Worm (Caenorhabditis elegans) whole organism, L4 larva: Measurements from ENCODE around the gene C18A3.10.
A peak's percentile ranks its signal among the peaks of the same experiment; 100 is the strongest.

Experiments used
- F10B5.3 ChIP-seq: sonication (generic microtip); optimal IDR thresholded peaks from 2 replicates; lab custom pipeline; 2016; ENCODE audit warnings: mild to moderate bottlenecking, missing genetic modification characterization, missing compliant biosample characterization
- F26F4.8 ChIP-seq: fragments of 200-800 bp; sonication (Bioruptor generic); conservative IDR thresholded peaks from 2 replicates; pipeline ENCODE4 v1.3.6; 2022; ENCODE audit warnings: missing genetic modification characterization, missing compliant biosample characterization
- Y105C5A.15 ChIP-seq: fragments of 200-800 bp; sonication (Bioruptor generic); IDR thresholded peaks from 2 replicates; pipeline ENCODE4 v1.3.6; 2022; ENCODE audit warnings: missing genetic modification characterization, missing compliant biosample characterization
- Y48G9A.11 ChIP-seq: fragments of 200-800 bp; sonication (Bioruptor generic); IDR thresholded peaks from 2 replicates; pipeline ENCODE4 v1.3.6; 2022; ENCODE audit warnings: missing genetic modification reagents, missing genetic modification characterization, missing compliant biosample characterization
- aha-1 ChIP-seq: fragments of 150-350 bp; peaks from one replicate; lab custom pipeline; 2014; ENCODE audit warnings: missing biosample characterization, missing genetic modification characterization
- aly-2 ChIP-seq: sonication (generic microtip); optimal IDR thresholded peaks from 2 replicates; lab custom pipeline; 2018; ENCODE audit warnings: missing biosample characterization, missing genetic modification characterization
- ceh-28 ChIP-seq: fragments of 150-350 bp; optimal IDR thresholded peaks from 2 replicates; lab custom pipeline; 2014; ENCODE audit warnings: missing biosample characterization, missing genetic modification reagents, missing genetic modification characterization
- ceh-32 ChIP-seq: sonication (generic microtip); optimal IDR thresholded peaks from 2 replicates; lab custom pipeline; 2016; ENCODE audit warnings: mild to moderate bottlenecking, missing genetic modification characterization, missing compliant biosample characterization; ENCODE audit not compliant: poor library complexity
- ces-1 ChIP-seq: fragments of 150-350 bp; sonication (generic microtip); optimal IDR thresholded peaks from 4 replicates; lab custom pipeline; 2014; ENCODE audit warnings: missing biosample characterization, missing genetic modification reagents, missing genetic modification characterization
- cey-2 ChIP-seq: sonication (generic microtip); optimal IDR thresholded peaks from 3 replicates; lab custom pipeline; 2017; ENCODE audit warnings: missing genetic modification characterization, mild to moderate bottlenecking, missing compliant biosample characterization, antibody characterized with exemption, borderline replicate concordance; ENCODE audit not compliant: insufficient read depth
- daf-12 ChIP-seq: fragments of 150-350 bp; optimal IDR thresholded peaks from 2 replicates; lab custom pipeline; 2014; ENCODE audit warnings: missing biosample characterization, missing genetic modification reagents, missing genetic modification characterization
- daf-19 ChIP-seq: fragments of 200-800 bp; sonication (Bioruptor generic); conservative IDR thresholded peaks from 2 replicates; pipeline ENCODE4 v1.3.6; 2022; ENCODE audit warnings: missing genetic modification characterization, missing compliant biosample characterization
- daf-8 ChIP-seq: fragments of 200-800 bp; sonication (Bioruptor generic); IDR thresholded peaks from 2 replicates; pipeline ENCODE4 v1.3.6; 2022; ENCODE audit warnings: missing genetic modification characterization, missing compliant biosample characterization
- dpl-1 ChIP-seq: fragments of 150-350 bp; optimal IDR thresholded peaks from 2 replicates; lab custom pipeline; 2014; ENCODE audit warnings: missing biosample characterization, missing genetic modification reagents, missing genetic modification characterization
- duxl-1 ChIP-seq: sonication (generic microtip); optimal IDR thresholded peaks from 2 replicates; lab custom pipeline; 2016; ENCODE audit warnings: mild to moderate bottlenecking, missing genetic modification characterization, moderate library complexity, missing compliant biosample characterization; ENCODE audit not compliant: poor library complexity
- dve-1 ChIP-seq: sonication (generic microtip); optimal IDR thresholded peaks from 2 replicates; lab custom pipeline; 2017; ENCODE audit warnings: antibody characterized with exemption, mild to moderate bottlenecking, missing genetic modification characterization, missing compliant biosample characterization; ENCODE audit not compliant: insufficient read depth
- fkh-10 ChIP-seq: fragments of 150-350 bp; optimal IDR thresholded peaks from 2 replicates; lab custom pipeline; 2014; ENCODE audit warnings: missing biosample characterization, missing genetic modification reagents, missing genetic modification characterization
- hif-1 ChIP-seq, 2 experiments: sonication (generic microtip); optimal IDR thresholded peaks; 2 replicates each; lab custom pipeline; 2016 to 2017; ENCODE audit warnings: missing compliant biosample characterization in 2 of 2, missing genetic modification characterization in 2 of 2, missing genetic modification reagents in 2 of 2, missing genotype in 2 of 2, mild to moderate bottlenecking in 1 of 2
- hlh-11 ChIP-seq: fragments of 200-800 bp; sonication (Bioruptor generic); optimal IDR thresholded peaks from 2 replicates; lab custom pipeline; 2018; ENCODE audit warnings: mild to moderate bottlenecking, missing genetic modification characterization, missing compliant biosample characterization
- hlh-30 ChIP-seq: sonication (generic microtip); optimal IDR thresholded peaks from 2 replicates; lab custom pipeline; 2017; ENCODE audit warnings: antibody characterized with exemption, mild to moderate bottlenecking, missing genetic modification characterization, missing compliant biosample characterization; ENCODE audit not compliant: insufficient read depth
- lin-13 ChIP-seq: fragments of 150-350 bp; optimal IDR thresholded peaks from 2 replicates; lab custom pipeline; 2014; ENCODE audit warnings: missing biosample characterization, missing genetic modification reagents, missing genetic modification characterization
- lin-38 ChIP-seq: fragments of 200-800 bp; sonication (Bioruptor generic); IDR thresholded peaks from 2 replicates; pipeline ENCODE4 v1.3.6; 2022; ENCODE audit warnings: missing genetic modification reagents, missing genetic modification characterization, missing compliant biosample characterization
- lir-3 ChIP-seq: sonication (generic microtip); optimal IDR thresholded peaks from 2 replicates; lab custom pipeline; 2016; ENCODE audit warnings: mild to moderate bottlenecking, missing genetic modification characterization, missing compliant biosample characterization
- lsy-2 ChIP-seq, 2 experiments: fragments of 150-350 bp in 1 of 2; sonication (generic microtip) in 1 of 2; optimal IDR thresholded peaks; 2 replicates each; lab custom pipeline; 2014 to 2017; ENCODE audit warnings: missing biosample characterization in 2 of 2, missing genetic modification characterization in 2 of 2
- madf-5 ChIP-seq, 2 experiments: fragments of 200-800 bp; sonication (Bioruptor generic); IDR thresholded peaks; 2 replicates each; pipeline ENCODE4 v1.3.6; 2022; ENCODE audit warnings: missing compliant biosample characterization in 2 of 2, missing genetic modification characterization in 2 of 2
- mdl-1 ChIP-seq, 2 experiments: fragments of 150-350 bp in 1 of 2; sonication (generic microtip) in 1 of 2; optimal IDR thresholded peaks; 2 replicates each; lab custom pipeline; 2014 to 2017; ENCODE audit warnings: missing biosample characterization in 2 of 2, missing genetic modification characterization in 2 of 2
- mdt-29 ChIP-seq: fragments of 200-800 bp; sonication (Bioruptor generic); IDR thresholded peaks from 2 replicates; pipeline ENCODE4 v1.3.6; 2022; ENCODE audit warnings: missing genetic modification reagents, missing genetic modification characterization, missing compliant biosample characterization
- mes-2 ChIP-seq: sonication (generic microtip); optimal IDR thresholded peaks from 2 replicates; lab custom pipeline; 2016; ENCODE audit warnings: missing genotype, mild to moderate bottlenecking, missing genetic modification characterization, missing compliant biosample characterization; ENCODE audit not compliant: poor library complexity, severe bottlenecking
- mxl-3 ChIP-seq: fragments of 200-800 bp; sonication (Bioruptor generic); optimal IDR thresholded peaks from 2 replicates; lab custom pipeline; 2018; ENCODE audit warnings: mild to moderate bottlenecking, missing genetic modification characterization, missing compliant biosample characterization
- nhr-102 ChIP-seq: sonication (generic microtip); optimal IDR thresholded peaks from 2 replicates; lab custom pipeline; 2016; ENCODE audit warnings: mild to moderate bottlenecking, missing genetic modification characterization, moderate library complexity, missing compliant biosample characterization
- nhr-11 ChIP-seq: fragments of 150-350 bp; optimal IDR thresholded peaks from 2 replicates; lab custom pipeline; 2014; ENCODE audit warnings: missing biosample characterization, missing genetic modification characterization
- nhr-25 ChIP-seq: sonication (generic microtip); optimal IDR thresholded peaks from 2 replicates; lab custom pipeline; 2017; ENCODE audit warnings: missing genetic modification characterization, mild to moderate bottlenecking, missing compliant biosample characterization, antibody characterized with exemption, moderate library complexity, borderline replicate concordance; ENCODE audit not compliant: insufficient read depth
- nhr-42 ChIP-seq: fragments of 200-800 bp; sonication (Bioruptor generic); IDR thresholded peaks from 2 replicates; pipeline ENCODE4 v1.3.6; 2022; ENCODE audit warnings: missing genetic modification characterization, missing compliant biosample characterization
- nhr-48 ChIP-seq: sonication (generic microtip); optimal IDR thresholded peaks from 2 replicates; lab custom pipeline; 2016; ENCODE audit warnings: mild to moderate bottlenecking, missing genetic modification characterization, missing compliant biosample characterization
- nhr-76 ChIP-seq: fragments of 150-350 bp; optimal IDR thresholded peaks from 2 replicates; lab custom pipeline; 2014; ENCODE audit warnings: missing biosample characterization, missing genetic modification characterization
- pqm-1 ChIP-seq: sonication (generic microtip); optimal IDR thresholded peaks from 2 replicates; lab custom pipeline; 2017; ENCODE audit warnings: missing biosample characterization, missing genetic modification characterization
- rbr-2 ChIP-seq: sonication (generic microtip); optimal IDR thresholded peaks from 2 replicates; lab custom pipeline; 2016; ENCODE audit warnings: missing genotype, missing genetic modification characterization, missing compliant biosample characterization
- set-16 ChIP-seq: fragments of 200-800 bp; sonication (Bioruptor generic); IDR thresholded peaks from 2 replicates; pipeline ENCODE4 v1.3.6; 2022; ENCODE audit warnings: missing genetic modification reagents, missing genetic modification characterization, missing compliant biosample characterization
- snpc-1.2 ChIP-seq: fragments of 200-800 bp; sonication (Bioruptor generic); IDR thresholded peaks from 2 replicates; pipeline ENCODE4 v1.3.6; 2022; ENCODE audit warnings: missing genetic modification reagents, missing genetic modification characterization, missing compliant biosample characterization
- spr-1 ChIP-seq: sonication (generic microtip); optimal IDR thresholded peaks from 2 replicates; lab custom pipeline; 2016; ENCODE audit warnings: mild to moderate bottlenecking, missing genetic modification characterization, missing compliant biosample characterization
- unc-130 ChIP-seq: sonication (generic microtip); optimal IDR thresholded peaks from 2 replicates; lab custom pipeline; 2016; ENCODE audit warnings: missing genetic modification reagents, missing genetic modification characterization, missing compliant biosample characterization
- unc-62 ChIP-seq, 3 experiments: fragments of 150-350 bp in 1 of 3; sonication (generic microtip); optimal IDR thresholded peaks in 2 of 3; peaks in 1 of 3; 1 replicate in 1 of 3; 2 replicates in 2 of 3; lab custom pipeline; 2014 to 2017; ENCODE audit warnings: missing biosample characterization in 3 of 3, missing genetic modification characterization in 3 of 3, missing genetic modification reagents in 3 of 3, missing genotype in 1 of 3
- vab-7 ChIP-seq: fragments of 200-800 bp; sonication (Bioruptor generic); IDR thresholded peaks from 2 replicates; pipeline ENCODE4 v1.3.6; 2022; ENCODE audit warnings: missing genetic modification reagents, missing genetic modification characterization, missing compliant biosample characterization
- zag-1 ChIP-seq: fragments of 150-350 bp; optimal IDR thresholded peaks from 2 replicates; lab custom pipeline; 2014; ENCODE audit warnings: missing biosample characterization, missing genetic modification characterization

Gene C18A3.10

DNA sequence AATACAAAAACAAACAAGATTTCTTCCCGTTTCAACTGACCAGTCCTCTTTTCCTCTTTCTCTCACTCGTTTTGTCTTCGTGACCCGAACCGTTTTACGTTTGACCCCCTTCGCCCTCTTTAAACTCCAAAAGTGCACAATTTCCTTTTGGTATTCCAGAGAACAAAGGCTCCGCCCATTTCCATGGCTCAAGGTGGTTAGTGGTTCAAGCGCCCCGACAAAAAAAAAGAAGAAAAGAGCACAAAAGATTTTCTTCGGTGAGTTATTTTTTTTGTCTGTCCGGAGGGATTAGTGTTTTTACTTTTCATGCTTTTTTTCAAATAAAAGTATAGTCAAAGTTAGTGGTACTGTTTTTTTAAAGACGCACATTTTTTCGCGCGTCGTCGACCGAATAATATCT is 8.1 kb downstream of the C18A3.10 start, which contains the start of gene osta-2:
TSS of gene osta-2 (plus strand) at position 160 of the 400 bp plus-strand sequence.
- TF ChIP-seq fkh-10 (GFP tag; lab: Kevin White, UChicago) (peak; percentile 5), ces-1 (no peak), unc-62 (GFP tag; optimal IDR thresholded peaks at IDR 0.05 in 1 of 2; lab: Kevin White, UChicago) (peak in 1 of 2 experiments; percentile 92), unc-62 (tag; optimal IDR thresholded peaks at IDR 0.05; lab: Kevin White, UChicago) (no peak)

DNA sequence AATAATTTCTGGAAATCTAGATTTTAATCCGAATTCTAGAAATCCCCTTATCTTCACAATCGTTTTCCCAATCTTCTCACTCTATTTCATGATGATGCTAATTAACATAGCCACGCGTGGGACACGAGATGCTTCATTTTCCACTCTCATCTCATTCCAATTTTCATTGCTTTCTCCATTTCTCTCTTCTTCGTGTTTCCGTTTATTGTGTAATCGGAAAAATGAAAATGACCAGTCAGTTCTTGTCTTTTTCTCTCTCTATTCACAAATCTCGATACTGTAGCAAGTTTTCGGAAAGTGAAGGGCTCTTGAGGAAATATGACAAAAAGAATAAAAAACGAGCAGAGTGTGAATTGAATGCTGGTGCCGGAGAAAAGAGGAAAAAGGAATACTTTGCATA is 11.2 kb downstream of the C18A3.10 start:
- peak in 1 of 2 experiments; percentile 14 for TF ChIP-seq lsy-2 (tag; optimal IDR thresholded peaks at IDR 0.05; lab: Kevin White, UChicago)
- TF ChIP-seq nhr-42 (GFP tag; lab: Robert Waterston, UW) = no peak
- TF ChIP-seq mxl-3 (GFP tag; lab: Kevin White, UChicago) = peak; percentile 27
- peak; percentile 25 for TF ChIP-seq hlh-30 (tag; lab: Kevin White, UChicago)

DNA sequence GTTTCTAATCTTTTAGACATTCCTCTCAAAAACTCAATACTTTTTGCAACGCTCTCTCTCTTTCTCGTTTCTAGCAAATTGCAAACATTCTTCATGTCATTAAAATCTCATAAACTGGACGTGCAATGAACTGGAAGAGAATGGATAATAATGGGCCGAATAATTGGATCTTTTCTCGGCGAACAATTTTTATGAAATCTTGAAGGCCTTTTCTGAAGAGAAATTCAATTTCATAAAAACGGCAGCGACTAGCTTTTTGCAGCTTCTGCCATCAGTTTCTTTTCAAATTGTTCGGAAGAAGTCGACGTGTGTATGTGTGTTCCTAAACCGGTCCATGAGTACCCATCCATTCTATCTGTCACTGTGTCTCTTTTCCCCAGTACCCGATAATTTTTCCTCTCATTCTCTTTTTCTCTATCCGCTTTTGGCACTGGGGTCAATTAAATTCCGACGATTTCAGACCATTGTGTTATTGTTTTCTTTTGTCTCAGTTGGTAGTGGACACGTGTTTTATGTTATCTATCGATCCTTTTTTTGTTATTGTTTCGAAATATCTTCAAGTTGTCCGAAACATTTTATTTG is 12.9 kb downstream of the C18A3.10 start:
- no peak for TF ChIP-seq lsy-2 (tag; optimal IDR thresholded peaks at IDR 0.05; lab: Kevin White, UChicago)
- TF ChIP-seq aly-2 = no peak
- TF ChIP-seq set-16 (GFP tag; lab: Robert Waterston, UW) = no peak
- no peak for TF ChIP-seq vab-7 (GFP tag; lab: Robert Waterston, UW)
- TF ChIP-seq cey-2 (tag; lab: Kevin White, UChicago) = no peak
- TF ChIP-seq rbr-2 (tag; lab: Kevin White, UChicago) = no peak
- TF ChIP-seq nhr-11 (tag; lab: Kevin White, UChicago) = no peak
- TF ChIP-seq madf-5 (GFP tag; IDR thresholded peaks at IDR 0.05; lab: Robert Waterston, UW) = no peak
- TF ChIP-seq dve-1 (tag; lab: Kevin White, UChicago) = peak; percentile 0
- TF ChIP-seq nhr-25 (tag; lab: Kevin White, UChicago) = no peak
- no peak for TF ChIP-seq nhr-102 (tag; lab: Kevin White, UChicago)
- peak; percentile 2 for TF ChIP-seq mes-2 (tag; lab: Kevin White, UChicago)
- TF ChIP-seq daf-12 (tag; lab: Kevin White, UChicago) = no peak
- no peak for TF ChIP-seq hif-1 (tag; optimal IDR thresholded peaks at IDR 0.05; lab: Kevin White, UChicago)
- no peak for TF ChIP-seq ceh-28 (tag; lab: Kevin White, UChicago)
- no peak for TF ChIP-seq fkh-10 (GFP tag; lab: Kevin White, UChicago)
- peak; percentile 3 for TF ChIP-seq dpl-1 (GFP tag; lab: Kevin White, UChicago)
- peak in 1 of 2 experiments; percentile 38 for TF ChIP-seq mdl-1 (tag; optimal IDR thresholded peaks at IDR 0.05; lab: Kevin White, UChicago)
- TF ChIP-seq snpc-1.2 = no peak
- no peak for TF ChIP-seq daf-8 (GFP tag; lab: Robert Waterston, UW)
- no peak for TF ChIP-seq daf-19 (GFP tag; lab: Robert Waterston, UW)
- no peak for TF ChIP-seq lin-13 (GFP tag; lab: Kevin White, UChicago)
- no peak for TF ChIP-seq duxl-1
- TF ChIP-seq ceh-32 (tag; lab: Kevin White, UChicago) = no peak
- no peak for TF ChIP-seq F26F4.8 (GFP tag; lab: Robert Waterston, UW)
- no peak for TF ChIP-seq Y48G9A.11
- TF ChIP-seq lir-3 (tag; lab: Kevin White, UChicago) = no peak
- TF ChIP-seq aha-1 (tag; lab: Kevin White, UChicago) = no peak
- no peak for TF ChIP-seq spr-1 (tag; lab: Kevin White, UChicago)
- no peak for TF ChIP-seq F10B5.3
- TF ChIP-seq lin-38 = no peak
- TF ChIP-seq nhr-48 (tag; lab: Kevin White, UChicago) = peak; percentile 59
- TF ChIP-seq zag-1 (tag; lab: Kevin White, UChicago) = no peak
- TF ChIP-seq nhr-76 (tag; lab: Kevin White, UChicago) = no peak
- TF ChIP-seq Y105C5A.15 (GFP tag; lab: Robert Waterston, UW) = no peak
- TF ChIP-seq hlh-11 (tag; lab: Kevin White, UChicago) = peak; percentile 14
- TF ChIP-seq mdt-29 (GFP tag; lab: Robert Waterston, UW) = no peak
- TF ChIP-seq unc-62 (GFP tag; optimal IDR thresholded peaks at IDR 0.05 in 1 of 2; lab: Kevin White, UChicago) = peak in 1 of 2 experiments; percentile 44
- no peak for TF ChIP-seq unc-62 (tag; optimal IDR thresholded peaks at IDR 0.05; lab: Kevin White, UChicago)
- TF ChIP-seq pqm-1 (tag; lab: Kevin White, UChicago) = no peak
- TF ChIP-seq unc-130 (GFP tag; lab: Kevin White, UChicago) = no peak
